Worm (Caenorhabditis elegans) whole organism, late embryonic: ENCODE results near the gene npax-3.

Source experiments
- T23F11.4 ChIP-seq: fragments of 200-800 bp; sonication (Bioruptor generic); optimal IDR thresholded peaks from 2 replicates; lab custom pipeline; 2018; ENCODE audit warnings: mild to moderate bottlenecking, missing genetic modification characterization, missing compliant biosample characterization
- ceh-22 ChIP-seq: sonication (generic microtip); optimal IDR thresholded peaks from 2 replicates; lab custom pipeline; 2017; ENCODE audit warnings: missing biosample characterization, missing genetic modification characterization
- ceh-48 ChIP-seq: sonication (generic microtip); optimal IDR thresholded peaks from 2 replicates; lab custom pipeline; 2016; ENCODE audit warnings: missing genetic modification characterization, inconsistent platforms, missing compliant biosample characterization
- fax-1 ChIP-seq: sonication (generic microtip); optimal IDR thresholded peaks from 2 replicates; lab custom pipeline; 2016; ENCODE audit warnings: missing genotype, missing genetic modification characterization, missing compliant biosample characterization
- fkh-10 ChIP-seq: fragments of 150-350 bp; optimal IDR thresholded peaks from 2 replicates; lab custom pipeline; 2014; ENCODE audit warnings: missing biosample characterization, missing genetic modification reagents, missing genetic modification characterization
- hlh-15 ChIP-seq: sonication (generic microtip); optimal IDR thresholded peaks from 2 replicates; lab custom pipeline; 2016; ENCODE audit warnings: missing genetic modification characterization, missing compliant biosample characterization
- hlh-30 ChIP-seq: sonication (generic microtip); optimal IDR thresholded peaks from 2 replicates; lab custom pipeline; 2017; ENCODE audit warnings: antibody characterized with exemption, missing genetic modification characterization, missing compliant biosample characterization; ENCODE audit not compliant: insufficient read depth
- hlh-6 ChIP-seq: sonication (generic microtip); optimal IDR thresholded peaks from 2 replicates; lab custom pipeline; 2016; ENCODE audit warnings: missing genotype, missing genetic modification characterization, missing compliant biosample characterization
- madf-2 ChIP-seq: sonication (generic microtip); optimal IDR thresholded peaks from 2 replicates; lab custom pipeline; 2017; ENCODE audit warnings: missing genetic modification characterization, missing compliant biosample characterization
- mec-3 ChIP-seq: sonication (generic microtip); optimal IDR thresholded peaks from 2 replicates; lab custom pipeline; 2016; ENCODE audit warnings: borderline replicate concordance, missing genetic modification characterization, missing compliant biosample characterization
- pha-2 ChIP-seq: sonication (generic microtip); optimal IDR thresholded peaks from 2 replicates; lab custom pipeline; 2017; ENCODE audit warnings: mild to moderate bottlenecking, missing genetic modification characterization, missing compliant biosample characterization
- pqm-1 ChIP-seq: sonication (generic microtip); optimal IDR thresholded peaks from 2 replicates; lab custom pipeline; 2016; ENCODE audit warnings: missing genetic modification characterization, missing compliant biosample characterization
- pros-1 ChIP-seq: fragments of 150-350 bp; optimal IDR thresholded peaks from 2 replicates; lab custom pipeline; 2014; ENCODE audit warnings: missing biosample characterization, missing genetic modification reagents, missing genetic modification characterization

- TF ChIP-seq madf-2 (tag; lab: Kevin White, UChicago) (no peak), fkh-10 (GFP tag; lab: Kevin White, UChicago) (no peak), pros-1 (tag; lab: Kevin White, UChicago) (no peak), pha-2 (tag; lab: Kevin White, UChicago) (no peak), ceh-22 (tag; lab: Kevin White, UChicago) (no peak), fax-1 (tag; lab: Kevin White, UChicago) (no peak), ceh-48 (tag; lab: Kevin White, UChicago) (no peak), hlh-15 (tag; lab: Kevin White, UChicago) (no peak), mec-3 (tag; lab: Kevin White, UChicago) (no peak), pqm-1 (tag; lab: Kevin White, UChicago) (no peak), hlh-6 (no peak), hlh-30 (tag; lab: Kevin White, UChicago) (no peak), T23F11.4 (no peak)
Measured at ce11 chrIV:10820114-10820513, 7.8 kb downstream of the npax-3 start.
